Worm (Caenorhabditis elegans) whole organism, late embryonic: Measurements from ENCODE around the gene C42D4.13.

Experiments used
- nfya-1 ChIP-seq: sonication (generic microtip); optimal IDR thresholded peaks from 2 replicates; lab custom pipeline; 2017; ENCODE audit warnings: missing genetic modification characterization, mild to moderate bottlenecking, missing compliant biosample characterization, antibody characterized with exemption, moderate library complexity
- pax-1 ChIP-seq: fragments of 150-350 bp; optimal IDR thresholded peaks from 2 replicates; lab custom pipeline; 2014; ENCODE audit warnings: missing biosample characterization, missing genetic modification characterization
- pqm-1 ChIP-seq: sonication (generic microtip); optimal IDR thresholded peaks from 2 replicates; lab custom pipeline; 2016; ENCODE audit warnings: missing genetic modification characterization, missing compliant biosample characterization

ce11 chrIV:7222088-7222487 is 34.2 kb upstream of the C42D4.13 start:
- TF ChIP-seq nfya-1 (tag; lab: Kevin White, UChicago) (no peak), pax-1 (tag; lab: Kevin White, UChicago) (no peak), pqm-1 (tag; lab: Kevin White, UChicago) (no peak)
